Worm (Caenorhabditis elegans) whole organism, L2 larva: Measurements from ENCODE around the gene lin-36.

Experiments
- aly-2 ChIP-seq: fragments of 150-350 bp; optimal IDR thresholded peaks from 2 replicates; lab custom pipeline; 2014; ENCODE audit warnings: missing biosample characterization, missing genetic modification characterization
- ama-1 ChIP-seq: fragments of 150-350 bp; optimal IDR thresholded peaks from 2 replicates; lab custom pipeline; 2018; ENCODE audit warnings: inconsistent platforms
- blmp-1 ChIP-seq: sonication (generic microtip); optimal IDR thresholded peaks from 2 replicates; lab custom pipeline; 2017; ENCODE audit warnings: missing genetic modification characterization, mild to moderate bottlenecking, missing compliant biosample characterization, antibody characterized with exemption, moderate library complexity; ENCODE audit not compliant: insufficient read depth
- egl-27 ChIP-seq: sonication (generic microtip); optimal IDR thresholded peaks from 3 replicates; lab custom pipeline; 2017; ENCODE audit warnings: missing biosample characterization, missing genetic modification reagents, missing genetic modification characterization
- elt-3 ChIP-seq: sonication (generic microtip); optimal IDR thresholded peaks from 2 replicates; lab custom pipeline; 2017; ENCODE audit warnings: missing biosample characterization, missing genetic modification characterization
- fos-1 ChIP-seq: fragments of 150-350 bp; optimal IDR thresholded peaks from 2 replicates; lab custom pipeline; 2014; ENCODE audit warnings: missing biosample characterization, missing genetic modification characterization
- lsy-2 ChIP-seq, 2 experiments: fragments of 150-350 bp in 1 of 2; sonication (generic microtip) in 1 of 2; optimal IDR thresholded peaks; 2 replicates each; lab custom pipeline; 2014 to 2017; ENCODE audit warnings: missing biosample characterization in 2 of 2, missing genetic modification characterization in 2 of 2
- nhr-11 ChIP-seq: fragments of 150-350 bp; optimal IDR thresholded peaks from 2 replicates; lab custom pipeline; 2014; ENCODE audit warnings: missing biosample characterization, missing genetic modification characterization
- nhr-129 ChIP-seq: fragments of 150-350 bp; optimal IDR thresholded peaks from 2 replicates; lab custom pipeline; 2014; ENCODE audit warnings: missing biosample characterization, missing genetic modification characterization
- skn-1 ChIP-seq: sonication (generic microtip); optimal IDR thresholded peaks from 2 replicates; lab custom pipeline; 2017; ENCODE audit warnings: missing biosample characterization, missing genetic modification characterization
- unc-62 ChIP-seq: fragments of 150-350 bp; optimal IDR thresholded peaks from 2 replicates; lab custom pipeline; 2014; ENCODE audit warnings: missing biosample characterization, missing genetic modification reagents, missing genetic modification characterization

DNA sequence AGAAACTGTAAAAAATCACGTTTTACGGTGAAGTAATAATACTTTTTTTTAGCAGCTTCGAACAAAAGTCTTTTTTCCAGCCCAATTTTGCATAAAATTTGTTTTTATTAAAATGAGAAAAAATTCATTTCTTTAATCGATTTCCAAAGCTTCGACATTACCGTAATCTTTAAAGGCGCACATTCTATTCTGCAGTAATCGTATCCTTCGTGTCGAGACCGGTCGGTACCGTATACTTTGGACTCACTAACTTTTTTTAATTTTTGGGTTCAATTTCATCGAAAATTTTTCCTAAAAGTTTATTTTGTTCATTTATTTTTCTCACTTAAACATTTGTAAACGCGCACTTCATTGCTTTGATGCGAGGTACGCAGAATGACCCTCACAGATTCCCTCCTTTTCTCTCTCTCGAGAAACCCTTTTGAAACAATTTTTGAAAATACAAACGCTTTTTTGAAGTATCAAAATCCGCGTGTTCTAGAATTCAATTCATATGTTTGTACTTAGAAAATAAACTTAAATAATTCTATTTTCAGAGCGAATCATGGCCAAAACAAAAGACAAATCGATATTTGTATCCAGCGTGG, 34.0 kb downstream of the lin-36 start, which contains the start of gene hrpk-2:
- no peak for TF ChIP-seq ama-1
- no peak for TF ChIP-seq lsy-2 (tag; optimal IDR thresholded peaks at IDR 0.05; lab: Kevin White, UChicago)
- no peak for TF ChIP-seq nhr-11
- no peak for TF ChIP-seq aly-2 (tag; lab: Kevin White, UChicago)
- TF ChIP-seq blmp-1 (tag; lab: Kevin White, UChicago): no peak
- no peak for TF ChIP-seq egl-27
- no peak for TF ChIP-seq elt-3 (tag; lab: Kevin White, UChicago)
- no peak for TF ChIP-seq nhr-129 (tag; lab: Kevin White, UChicago)
- TF ChIP-seq skn-1 (tag; lab: Kevin White, UChicago): no peak
- no peak for TF ChIP-seq unc-62 (GFP tag; lab: Kevin White, UChicago)
- no peak for TF ChIP-seq fos-1
